Fruit fly (Drosophila melanogaster): ENCODE results near the gene CG42367.

Gene CG42367

dm6 chr2L:9921401-9921800, 9.0 kb upstream of the CG42367 start, which contains the start of gene CG4592 (continued):
- TF ChIP-seq CG4707 (GFP tag; optimal IDR thresholded peaks at IDR 0.05) (no peak), CG1024 (GFP tag; IDR thresholded peaks at IDR 0.05) (peak; percentile 25; the same call in 1 of the 2 replicates), gem (tag; optimal IDR thresholded peaks at IDR 0.05) (no peak), E2f2 (GFP tag; IDR thresholded peaks at IDR 0.05) (peak; percentile 60), CG3281 (GFP tag; optimal IDR thresholded peaks at IDR 0.05) (no peak), CG1529 (GFP tag; optimal IDR thresholded peaks at IDR 0.05) (no peak), CG9727 (GFP tag; optimal IDR thresholded peaks at IDR 0.05) (peak; percentile 64), Mad (GFP tag; optimal IDR thresholded peaks at IDR 0.05) (peak; percentile 55), ind (GFP tag; optimal IDR thresholded peaks at IDR 0.05) (peak; percentile 27), bsh (GFP tag; optimal IDR thresholded peaks at IDR 0.05) (peak in 1 of 2 experiments; percentile 70), CG15011 (GFP tag; optimal IDR thresholded peaks at IDR 0.05) (peak; percentile 3), Doc3 (GFP tag; IDR thresholded peaks at IDR 0.05; ENCODE audit: partially characterized antibody) (no peak), Lpt (GFP tag; optimal IDR thresholded peaks at IDR 0.05) (no peak), CG18599 (GFP tag; optimal IDR thresholded peaks at IDR 0.05) (peak; percentile 58), gt (GFP tag; IDR thresholded peaks at IDR 0.05) (no peak), Eip74EF (GFP tag; optimal IDR thresholded peaks at IDR 0.05) (no peak), hb (GFP tag; IDR thresholded peaks at IDR 0.05; ENCODE audit: partially characterized antibody) (no peak), CG11560 (tag; IDR thresholded peaks at IDR 0.05) (no peak), CG3407 (GFP tag; optimal IDR thresholded peaks at IDR 0.05) (peak; percentile 21), oc (tag; optimal IDR thresholded peaks at IDR 0.05) (no peak), Doc2 (GFP tag; IDR thresholded peaks at IDR 0.05) (no peak), CG16863 (GFP tag; optimal IDR thresholded peaks at IDR 0.05) (peak; percentile 39), CG12391 (tag; optimal IDR thresholded peaks at IDR 0.05) (peak; percentile 70), CG12769 (tag; optimal IDR thresholded peaks at IDR 0.05) (no peak), yki (optimal IDR thresholded peaks at IDR 0.05) (no peak), pan (optimal IDR thresholded peaks at IDR 0.05) (no peak), pan (GFP tag; optimal IDR thresholded peaks at IDR 0.05 in 1 of 2, IDR thresholded peaks at IDR 0.05 in 1 of 2) (peak in 1 of 2 experiments; percentile 73), CG6689 (GFP tag; IDR thresholded peaks at IDR 0.05) (peak; percentile 47; the same call in 1 of the 2 replicates), crc (GFP tag; optimal IDR thresholded peaks at IDR 0.05) (no peak), CG4404 (GFP tag; IDR thresholded peaks at IDR 0.05) (no peak), CG6765 (GFP tag; optimal IDR thresholded peaks at IDR 0.05) (no peak), CG3995 (GFP tag; optimal IDR thresholded peaks at IDR 0.05) (no peak), ERR (GFP tag; optimal IDR thresholded peaks at IDR 0.05) (no peak), Sin3A (optimal IDR thresholded peaks at IDR 0.05) (no peak), Elba2 (GFP tag; optimal IDR thresholded peaks at IDR 0.05) (no peak), dan (GFP tag; IDR thresholded peaks at IDR 0.05) (no peak), ssp (GFP tag; IDR thresholded peaks at IDR 0.05) (peak; percentile 14; the same call in 1 of the 2 replicates), CG7745 (tag; optimal IDR thresholded peaks at IDR 0.05) (no peak), Lhr (GFP tag; optimal IDR thresholded peaks at IDR 0.05) (no peak), hth (optimal IDR thresholded peaks at IDR 0.05) (no peak), CG13775 (GFP tag; optimal IDR thresholded peaks at IDR 0.05) (peak; percentile 53), CG17568 (GFP tag; optimal IDR thresholded peaks at IDR 0.05) (no peak), E2f1 (GFP tag; IDR thresholded peaks at IDR 0.05) (no peak), CG1603 (tag; optimal IDR thresholded peaks at IDR 0.05) (peak; percentile 67), pb (GFP tag; optimal IDR thresholded peaks at IDR 0.05) (no peak), Dll (GFP tag; IDR thresholded peaks at IDR 0.05; ENCODE audit: partially characterized antibody) (no peak), Bdp1 (GFP tag; optimal IDR thresholded peaks at IDR 0.05) (peak; percentile 18), vnd (GFP tag; IDR thresholded peaks at IDR 0.05; ENCODE audit: partially characterized antibody) (no peak), zfh1 (GFP tag; IDR thresholded peaks at IDR 0.05) (peak; percentile 79), CG33213 (GFP tag; optimal IDR thresholded peaks at IDR 0.05) (peak; percentile 12), kah (GFP tag; optimal IDR thresholded peaks at IDR 0.05) (peak; percentile 46), CG34224 (GFP tag; IDR thresholded peaks at IDR 0.05; ENCODE audit: partially characterized antibody) (0 out of 3 replicates have a peak, but pooled peaks have one; percentile 29)

Measured in whole organism, embryonic.